Fruit fly (Drosophila melanogaster): ENCODE data around the gene CG15386.

DNA sequence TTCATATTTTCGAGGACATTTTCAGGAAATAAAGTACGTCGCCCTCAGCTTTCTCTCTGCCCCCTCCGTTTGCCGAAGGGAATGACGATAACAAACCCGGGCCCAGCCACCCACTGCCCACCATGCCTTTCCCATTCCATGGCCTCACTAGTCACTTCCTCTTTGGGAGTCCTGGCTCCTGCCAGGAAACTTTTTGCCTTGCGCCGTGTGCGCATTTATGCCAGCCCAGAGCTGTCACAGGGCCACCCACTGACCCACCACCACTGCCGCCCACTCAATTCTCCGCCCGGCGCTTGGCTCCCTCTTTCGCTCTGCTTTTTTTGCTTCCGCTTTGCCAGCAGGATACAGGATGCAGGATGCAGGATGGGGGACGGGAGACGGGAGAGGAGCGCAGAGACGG lies 29.6 kb downstream of the CG15386 start:
- no peak for TF ChIP-seq CTCF (optimal IDR thresholded peaks at IDR 0.05)
- TF ChIP-seq CG8478 (optimal IDR thresholded peaks at IDR 0.05), result no peak

All from S2 (cell line).